Fruit fly (Drosophila melanogaster) whole organism, embryonic: ENCODE data around the gene Invadolysin.

ENCODE experiments used
- Ada2b ChIP-seq: fragments of 200-800 bp; sonication (Bioruptor generic); IDR thresholded peaks from 2 replicates; pipeline ENCODE4 v1.3.6; 2022; ENCODE audit warnings: missing biosample characterization, missing genetic modification characterization
- Atf6 ChIP-seq: fragments of 200-800 bp; sonication (Bioruptor generic); IDR thresholded peaks from 2 replicates; pipeline ENCODE4 v1.3.6; 2022; ENCODE audit warnings: missing biosample characterization, missing genetic modification characterization
- Awh ChIP-seq: fragments of 200-800 bp; sonication (Bioruptor generic); IDR thresholded peaks from 2 replicates; pipeline ENCODE4, ENCODE4 v1.3.6; 2022; ENCODE audit warnings: missing biosample characterization, missing genetic modification characterization
- CG11085 ChIP-seq: fragments of 200-800 bp; sonication (Bioruptor generic); IDR thresholded peaks from 2 replicates; pipeline ENCODE4 v1.3.6; 2022; ENCODE audit warnings: missing biosample characterization, missing genetic modification characterization
- CG11696 ChIP-seq: fragments of 200-800 bp; sonication (Bioruptor generic); IDR thresholded peaks from 2 replicates; pipeline ENCODE4 v1.3.6; 2022; ENCODE audit warnings: missing biosample characterization, missing genetic modification characterization
- CG12744 ChIP-seq: fragments of 200-800 bp; sonication (Bioruptor generic); optimal IDR thresholded peaks from 2 replicates; lab custom pipeline; 2016; ENCODE audit warnings: missing biosample characterization, missing genetic modification characterization
- CG13123 ChIP-seq: fragments of 200-800 bp; sonication (Bioruptor generic); optimal IDR thresholded peaks from 2 replicates; lab custom pipeline; 2016; ENCODE audit warnings: missing biosample characterization, missing genetic modification characterization
- CG14965 ChIP-seq: fragments of 200-800 bp; sonication (Bioruptor generic); optimal IDR thresholded peaks from 2 replicates; lab custom pipeline; 2016; ENCODE audit warnings: missing biosample characterization, missing genetic modification characterization, borderline replicate concordance
- CG15073 ChIP-seq: fragments of 200-800 bp; sonication (Bioruptor generic); optimal IDR thresholded peaks from 2 replicates; lab custom pipeline; 2016; ENCODE audit warnings: missing biosample characterization, missing genetic modification characterization
- CG15269 ChIP-seq: fragments of 200-800 bp; sonication (Bioruptor generic); optimal IDR thresholded peaks from 2 replicates; lab custom pipeline; 2018; ENCODE audit warnings: missing biosample characterization, mild to moderate bottlenecking, missing genetic modification characterization, moderate library complexity
- CG15696 ChIP-seq: fragments of 200-800 bp; sonication (Bioruptor generic); optimal IDR thresholded peaks from 2 replicates; lab custom pipeline; 2019; ENCODE audit warnings: missing biosample characterization, mild to moderate bottlenecking, missing genetic modification characterization, moderate library complexity
- CG16863 ChIP-seq: fragments of 200-800 bp; sonication (Bioruptor generic); optimal IDR thresholded peaks from 3 replicates; lab custom pipeline; 2016; ENCODE audit warnings: missing biosample characterization, missing genetic modification characterization
- CG17385 ChIP-seq: fragments of 200-800 bp; sonication (Bioruptor generic); optimal IDR thresholded peaks from 3 replicates; lab custom pipeline; 2018; ENCODE audit warnings: missing biosample characterization, mild to moderate bottlenecking, missing genetic modification characterization
- CG18619 ChIP-seq: fragments of 200-800 bp; sonication (Bioruptor generic); optimal IDR thresholded peaks from 3 replicates; lab custom pipeline; 2017; ENCODE audit warnings: missing biosample characterization, mild to moderate bottlenecking, missing genetic modification characterization
- CG2202 ChIP-seq: fragments of 200-800 bp; sonication (Bioruptor generic); optimal IDR thresholded peaks from 2 replicates; lab custom pipeline; 2018; ENCODE audit warnings: missing biosample characterization, mild to moderate bottlenecking, missing genetic modification characterization
- CG2875 ChIP-seq: fragments of 200-800 bp; sonication (Bioruptor generic); optimal IDR thresholded peaks from 2 replicates; lab custom pipeline; 2017; ENCODE audit warnings: missing biosample characterization, mild to moderate bottlenecking, missing genetic modification characterization, missing genetic modification reagents
- CG30403 ChIP-seq: fragments of 200-800 bp; sonication (Bioruptor generic); optimal IDR thresholded peaks from 3 replicates; lab custom pipeline; 2016; ENCODE audit warnings: missing biosample characterization, missing genetic modification characterization
- CG30431 ChIP-seq: fragments of 200-800 bp; sonication (Bioruptor generic); optimal IDR thresholded peaks from 2 replicates; lab custom pipeline; 2017; ENCODE audit warnings: missing biosample characterization, missing genetic modification characterization
- CG32767 ChIP-seq: fragments of 200-800 bp; sonication (Bioruptor generic); IDR thresholded peaks from 2 replicates; pipeline ENCODE4 v1.3.6; 2022; ENCODE audit warnings: missing biosample characterization, missing genetic modification characterization
- CG9215 ChIP-seq: fragments of 200-800 bp; sonication (Bioruptor generic); IDR thresholded peaks from 2 replicates; pipeline ENCODE4 v1.3.6; 2022; ENCODE audit warnings: missing biosample characterization, missing genetic modification characterization
- D19B ChIP-seq: fragments of 200-800 bp; sonication (Bioruptor generic); optimal IDR thresholded peaks from 2 replicates; lab custom pipeline; 2017; ENCODE audit warnings: missing biosample characterization, mild to moderate bottlenecking, missing genetic modification characterization
- Dek ChIP-seq: fragments of 200-800 bp; sonication (Bioruptor generic); optimal IDR thresholded peaks from 3 replicates; lab custom pipeline; 2019; ENCODE audit warnings: missing biosample characterization, mild to moderate bottlenecking, missing genetic modification characterization, moderate library complexity
- Dip2 ChIP-seq: fragments of 200-800 bp; sonication (Bioruptor generic); IDR thresholded peaks from 2 replicates; pipeline ENCODE4 v1.3.6; 2022; ENCODE audit warnings: missing biosample characterization, missing genetic modification characterization
- Drgx ChIP-seq: fragments of 200-800 bp; sonication (Bioruptor generic); IDR thresholded peaks from 2 replicates; pipeline ENCODE4 v1.3.6; 2022; ENCODE audit warnings: missing biosample characterization, missing genetic modification characterization
- Kr ChIP-seq: fragments of 200-800 bp; sonication (Bioruptor generic); optimal IDR thresholded peaks from 2 replicates; lab custom pipeline; 2017; ENCODE audit warnings: missing biosample characterization, mild to moderate bottlenecking, missing genetic modification characterization
- Lpt ChIP-seq: fragments of >200 bp; optimal IDR thresholded peaks from 2 replicates; lab custom pipeline; 2018; ENCODE audit warnings: missing biosample characterization, missing genetic modification characterization
- MESR4 ChIP-seq: fragments of 200-800 bp; sonication (Bioruptor generic); optimal IDR thresholded peaks from 2 replicates; lab custom pipeline; 2018; ENCODE audit warnings: missing biosample characterization, mild to moderate bottlenecking, missing genetic modification characterization, moderate library complexity
- MTF-1 ChIP-seq: fragments of 200-800 bp; sonication (Bioruptor generic); optimal IDR thresholded peaks from 2 replicates; lab custom pipeline; 2018; ENCODE audit warnings: missing biosample characterization, mild to moderate bottlenecking, missing genetic modification characterization, borderline replicate concordance
- Ptx1 ChIP-seq: fragments of 200-800 bp; sonication (Bioruptor generic); IDR thresholded peaks from 2 replicates; pipeline ENCODE4 v1.3.6; 2022; ENCODE audit warnings: missing biosample characterization, missing genetic modification characterization
- Rx ChIP-seq: fragments of 200-800 bp; sonication (Bioruptor generic); IDR thresholded peaks from 2 replicates; pipeline ENCODE4 v1.3.6; 2022; ENCODE audit warnings: missing biosample characterization, missing genetic modification characterization
- Sry-β ChIP-seq: fragments of 200-800 bp; sonication (Bioruptor generic); optimal IDR thresholded peaks from 2 replicates; lab custom pipeline; 2018; ENCODE audit warnings: missing biosample characterization, mild to moderate bottlenecking, missing genetic modification characterization, moderate library complexity
- Trl ChIP-seq, 3 experiments: fragments of >200 bp in 2 of 3; fragments of 200-800 bp in 1 of 3; sonication (Bioruptor generic) in 1 of 3; optimal IDR thresholded peaks; 2 replicates in 1 of 3; 3 replicates in 2 of 3; lab custom pipeline; 2016 to 2017; ENCODE audit warnings: missing biosample characterization in 1 of 3, missing genetic modification characterization in 1 of 3
- al ChIP-seq: fragments of 200-800 bp; sonication (Bioruptor generic); IDR thresholded peaks from 2 replicates; pipeline ENCODE4 v1.3.6; 2022; ENCODE audit warnings: missing biosample characterization, missing genetic modification characterization
- aop ChIP-seq: fragments of 200-800 bp; sonication (Bioruptor generic); IDR thresholded peaks from 2 replicates; pipeline ENCODE4 v1.3.6; 2022; ENCODE audit warnings: missing biosample characterization, missing genetic modification characterization
- ap ChIP-seq: fragments of 200-800 bp; sonication (Bioruptor generic); IDR thresholded peaks from 2 replicates; pipeline ENCODE4 v1.3.6; 2022; ENCODE audit warnings: missing biosample characterization, missing genetic modification characterization
- bbx ChIP-seq: fragments of 200-800 bp; sonication (Bioruptor generic); IDR thresholded peaks from 2 replicates; pipeline ENCODE4 v1.3.6; 2022; ENCODE audit warnings: missing biosample characterization, missing genetic modification characterization; ENCODE audit not compliant: partially characterized antibody
- cwo ChIP-seq: fragments of 200-800 bp; sonication (Bioruptor generic); optimal IDR thresholded peaks from 3 replicates; lab custom pipeline; 2017; ENCODE audit warnings: missing biosample characterization, missing genetic modification characterization, mild to moderate bottlenecking, moderate library complexity, missing genetic modification reagents
- dan ChIP-seq: fragments of 200-800 bp; sonication (Bioruptor generic); IDR thresholded peaks from 2 replicates; pipeline ENCODE4 v1.3.6; 2022; ENCODE audit warnings: missing biosample characterization, missing genetic modification characterization
- fu2 ChIP-seq: fragments of 200-800 bp; sonication (Bioruptor generic); optimal IDR thresholded peaks from 2 replicates; lab custom pipeline; 2016; ENCODE audit warnings: missing biosample characterization, missing genetic modification characterization
- gem ChIP-seq: fragments of 200-800 bp; sonication (Bioruptor generic); optimal IDR thresholded peaks from 2 replicates; lab custom pipeline; 2019; ENCODE audit warnings: missing biosample characterization, mild to moderate bottlenecking, missing genetic modification characterization, moderate library complexity
- gro ChIP-seq: fragments of 200-800 bp; sonication (Bioruptor generic); optimal IDR thresholded peaks from 2 replicates; lab custom pipeline; 2016; ENCODE audit warnings: missing biosample characterization, missing genetic modification characterization
- gsb ChIP-seq: fragments of 200-800 bp; sonication (Bioruptor generic); IDR thresholded peaks from 2 replicates; pipeline ENCODE4 v1.3.6; 2022; ENCODE audit warnings: missing biosample characterization, missing genetic modification characterization
- hb ChIP-seq: fragments of 200-800 bp; sonication (Bioruptor generic); IDR thresholded peaks from 3 replicates; pipeline ENCODE4 v1.3.6; 2022; ENCODE audit warnings: missing biosample characterization, missing genetic modification characterization; ENCODE audit not compliant: partially characterized antibody
- lilli ChIP-seq: fragments of 200-800 bp; sonication (Bioruptor generic); optimal IDR thresholded peaks from 3 replicates; lab custom pipeline; 2016; ENCODE audit warnings: missing biosample characterization, missing genetic modification characterization
- maf-S ChIP-seq: fragments of 200-800 bp; sonication (Bioruptor generic); optimal IDR thresholded peaks from 2 replicates; lab custom pipeline; 2016; ENCODE audit warnings: missing biosample characterization, missing genetic modification characterization
- phol ChIP-seq: fragments of 200-800 bp; sonication (Bioruptor generic); optimal IDR thresholded peaks from 3 replicates; lab custom pipeline; 2018; ENCODE audit warnings: missing biosample characterization, mild to moderate bottlenecking, missing genetic modification characterization, moderate library complexity
- run ChIP-seq: fragments of 200-800 bp; sonication (Bioruptor generic); optimal IDR thresholded peaks from 3 replicates; lab custom pipeline; 2018; ENCODE audit warnings: missing biosample characterization, mild to moderate bottlenecking, missing genetic modification characterization
- seq ChIP-seq: fragments of 200-800 bp; sonication (Bioruptor generic); IDR thresholded peaks from 2 replicates; pipeline ENCODE4 v1.3.6; 2022; ENCODE audit warnings: missing biosample characterization, missing genetic modification characterization
- ttk ChIP-seq: fragments of 200-800 bp; sonication (Bioruptor generic); IDR thresholded peaks from 2 replicates; pipeline ENCODE4 v2.1.2; 2022; ENCODE audit warnings: missing biosample characterization, missing genetic modification characterization
- unc-4 ChIP-seq: fragments of 200-800 bp; sonication (Bioruptor generic); IDR thresholded peaks from 2 replicates; pipeline ENCODE4 v1.3.6; 2022; ENCODE audit warnings: missing biosample characterization, missing genetic modification characterization; ENCODE audit not compliant: partially characterized antibody
- zen ChIP-seq: fragments of 200-800 bp; sonication (Bioruptor generic); optimal IDR thresholded peaks from 3 replicates; lab custom pipeline; 2018; ENCODE audit warnings: missing biosample characterization, mild to moderate bottlenecking, missing genetic modification characterization, moderate library complexity
- zfh1 ChIP-seq: fragments of 200-800 bp; sonication (Bioruptor generic); IDR thresholded peaks from 3 replicates; pipeline ENCODE4 v1.3.6; 2022; ENCODE audit warnings: missing biosample characterization, missing genetic modification characterization

Gene Invadolysin

DNA sequence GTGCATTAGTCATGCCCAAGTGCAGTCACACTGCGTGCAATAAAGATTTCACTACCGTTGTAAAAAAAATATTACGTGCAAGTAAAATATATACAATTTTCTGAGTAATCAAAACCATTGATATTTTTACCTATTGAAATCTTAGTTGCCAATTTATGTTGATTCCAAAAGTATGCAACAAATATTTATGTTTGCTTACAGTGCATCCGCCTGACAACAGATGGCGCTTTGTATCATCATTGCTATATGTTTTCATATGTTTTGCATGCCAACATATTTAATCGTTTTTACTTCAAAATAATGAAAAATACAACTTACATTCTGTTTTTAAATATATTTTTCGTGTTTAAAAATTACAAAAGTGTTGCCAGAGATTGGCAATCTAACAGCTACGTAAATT, 59.1 kb downstream of the Invadolysin start (continued):
- TF ChIP-seq CG16863 (GFP tag; lab: Kevin White, UChicago) (no peak), run (no peak), Rx (no peak), CG12744 (GFP tag; lab: Kevin White, UChicago) (no peak), cwo (GFP tag; lab: Kevin White, UChicago) (no peak), CG30431 (GFP tag; lab: Kevin White, UChicago) (no peak), CG15073 (GFP tag; lab: Kevin White, UChicago) (no peak), Ptx1 (GFP tag; lab: Robert Waterston, UW) (no peak), CG30403 (peak; percentile 16), CG13123 (GFP tag; lab: Kevin White, UChicago) (no peak), aop (no peak), CG2202 (tag; lab: Kevin White, UChicago) (no peak), Ada2b (GFP tag; lab: Robert Waterston, UW) (no peak), gem (tag; lab: Kevin White, UChicago) (peak; percentile 27), zen (tag; lab: Kevin White, UChicago) (peak; percentile 75), CG11085 (GFP tag; lab: Robert Waterston, UW) (peak; percentile 16; the same call in 1 of the 2 replicates), CG2875 (GFP tag; lab: Kevin White, UChicago) (peak; percentile 44), Lpt (no peak), Sry-β (GFP tag; lab: Kevin White, UChicago) (no peak), CG15696 (peak; percentile 42), phol (peak; percentile 43), maf-S (GFP tag; lab: Kevin White, UChicago) (no peak), MTF-1 (GFP tag; lab: Kevin White, UChicago) (peak; percentile 23), CG14965 (GFP tag; lab: Kevin White, UChicago) (peak; percentile 98), Drgx (GFP tag; lab: Robert Waterston, UW) (no peak), seq (peak; percentile 39; the same call in 1 of the 2 replicates), al (GFP tag; lab: Robert Waterston, UW) (no peak), unc-4 (GFP tag; lab: Robert Waterston, UW) (no peak), Dek (tag; lab: Kevin White, UChicago) (no peak), Dip2 (GFP tag; lab: Robert Waterston, UW) (no peak), zfh1 (GFP tag; lab: Robert Waterston, UW) (no peak), CG9215 (no peak), Trl (optimal IDR thresholded peaks at IDR 0.05; lab: Kevin White, UChicago) (no peak), Trl (GFP tag; optimal IDR thresholded peaks at IDR 0.05; lab: Kevin White, UChicago) (no peak), CG11696 (GFP tag; lab: Robert Waterston, UW) (no peak), CG18619 (GFP tag; lab: Kevin White, UChicago) (peak; percentile 8), D19B (GFP tag; lab: Kevin White, UChicago) (no peak), ap (GFP tag; lab: Robert Waterston, UW) (no peak), gro (no peak), bbx (GFP tag; lab: Robert Waterston, UW) (no peak), CG17385 (GFP tag; lab: Kevin White, UChicago) (peak; percentile 3), Kr (GFP tag; lab: Kevin White, UChicago) (peak; percentile 0), CG15269 (tag; lab: Kevin White, UChicago) (peak; percentile 13), MESR4 (GFP tag; lab: Kevin White, UChicago) (no peak), Atf6 (GFP tag; lab: Robert Waterston, UW) (no peak), dan (GFP tag; lab: Robert Waterston, UW) (no peak), Awh (no peak), gsb (GFP tag; lab: Robert Waterston, UW) (no peak), CG32767 (GFP tag; lab: Robert Waterston, UW) (no peak), ttk (GFP tag; lab: Robert Waterston, UW) (no peak), fu2 (no peak), lilli (GFP tag; lab: Kevin White, UChicago) (no peak), hb (GFP tag; lab: Robert Waterston, UW) (no peak)
